Worm (Caenorhabditis elegans): Measurements from ENCODE around the gene ptp-2.

Gene ptp-2

ce11 chrII:5930095-5930653 lies 11.7 kb downstream of the ptp-2 start (continued):
- TF ChIP-seq ztf-22 (GFP tag; optimal IDR thresholded peaks at IDR 0.05) (no peak), F10E7.11 (tag; optimal IDR thresholded peaks at IDR 0.05) (no peak), somi-1 (GFP tag; optimal IDR thresholded peaks at IDR 0.05) (no peak), rcor-1 (GFP tag; IDR thresholded peaks at IDR 0.05) (0 out of 2 replicates have a peak, but pooled peaks have one; percentile 15), lag-1 (GFP tag; IDR thresholded peaks at IDR 0.05) (no peak), C17E4.6 (GFP tag; IDR thresholded peaks at IDR 0.05) (no peak), chd-7 (tag; optimal IDR thresholded peaks at IDR 0.05) (no peak), Y56A3A.18 (GFP tag; IDR thresholded peaks at IDR 0.05) (no peak), snpc-1.1 (tag; optimal IDR thresholded peaks at IDR 0.05; ENCODE audit: insufficient read depth) (no peak), mel-28 (tag; optimal IDR thresholded peaks at IDR 0.05; ENCODE audit: borderline replicate concordance) (no peak), attf-3 (GFP tag; conservative IDR thresholded peaks at IDR 0.05) (no peak), F23B12.7 (tag; optimal IDR thresholded peaks at IDR 0.05; ENCODE audit: insufficient read depth) (peak; percentile 27), hrde-1 (tag; optimal IDR thresholded peaks at IDR 0.05; ENCODE audit: borderline replicate concordance) (no peak), lin-54 (GFP tag; optimal IDR thresholded peaks at IDR 0.05) (no peak), ZK185.1 (tag; optimal IDR thresholded peaks at IDR 0.05; ENCODE audit: poor library complexity, severe bottlenecking) (peak; percentile 1), him-1 (tag; optimal IDR thresholded peaks at IDR 0.05) (no peak), madf-8 (GFP tag; conservative IDR thresholded peaks at IDR 0.05) (no peak), snpc-3.4 (tag; optimal IDR thresholded peaks at IDR 0.05) (no peak), K12H6.12 (tag; optimal IDR thresholded peaks at IDR 0.05) (no peak), unc-62 (GFP tag; optimal IDR thresholded peaks at IDR 0.05) (peak; percentile 66), B0019.2 (GFP tag; conservative IDR thresholded peaks at IDR 0.05) (no peak), let-607 (tag; optimal IDR thresholded peaks at IDR 0.05) (peak; percentile 71 to 72), F57A8.1 (GFP tag; optimal IDR thresholded peaks at IDR 0.05) (no peak), let-526 (GFP tag; IDR thresholded peaks at IDR 0.05) (no peak), nhr-80 (tag; optimal IDR thresholded peaks at IDR 0.05) (peak; percentile 98), rpc-1 (optimal IDR thresholded peaks at IDR 0.05) (no peak), rpc-1 (tag; optimal IDR thresholded peaks at IDR 0.05) (no peak), ets-4 (GFP tag; optimal IDR thresholded peaks at IDR 0.05) (peak; percentile 54), mcd-1 (GFP tag; IDR thresholded peaks at IDR 0.05) (no peak), F52B5.7 (tag; optimal IDR thresholded peaks at IDR 0.05) (no peak), madf-6 (GFP tag; IDR thresholded peaks at IDR 0.05) (no peak), bed-2 (GFP tag; IDR thresholded peaks at IDR 0.05) (no peak), T07F8.4 (tag; optimal IDR thresholded peaks at IDR 0.05) (no peak), attf-6 (GFP tag; IDR thresholded peaks at IDR 0.05) (no peak), F57C9.4 (tag; optimal IDR thresholded peaks at IDR 0.05) (no peak), zfh-2 (GFP tag; conservative IDR thresholded peaks at IDR 0.05) (no peak), C06A6.2 (GFP tag; conservative IDR thresholded peaks at IDR 0.05) (no peak), nfya-1 (tag; optimal IDR thresholded peaks at IDR 0.05; ENCODE audit: borderline replicate concordance, insufficient read depth) (no peak), egrh-3 (GFP tag; IDR thresholded peaks at IDR 0.05) (no peak), ztf-18 (tag; optimal IDR thresholded peaks at IDR 0.05) (no peak), die-1 (tag; optimal IDR thresholded peaks at IDR 0.05) (no peak), ceh-79 (tag; optimal IDR thresholded peaks at IDR 0.05) (no peak), nfyb-1 (GFP tag; IDR thresholded peaks at IDR 0.05) (no peak), ztf-3 (GFP tag; optimal IDR thresholded peaks at IDR 0.05) (no peak), lsl-1 (GFP tag; optimal IDR thresholded peaks at IDR 0.05) (no peak), akir-1 (GFP tag; optimal IDR thresholded peaks at IDR 0.05) (no peak), Y53F4B.3 (GFP tag; IDR thresholded peaks at IDR 0.05) (no peak), nhr-179 (tag; optimal IDR thresholded peaks at IDR 0.05) (no peak)

All from whole organism, young adult.